Worm (Caenorhabditis elegans): ENCODE data around the gene C01G6.4.
A peak's percentile ranks its signal among the peaks of the same experiment; 100 is the strongest.

C01G6.4 gene

ce11 chrII:9263784-9264183, 9.1 kb downstream of the C01G6.4 start (continued):
- TF ChIP-seq fkh-8 (tag; optimal IDR thresholded peaks at IDR 0.05) (peak; percentile 96), unc-130 (tag; optimal IDR thresholded peaks at IDR 0.05) (no peak), nhr-19 (GFP tag; conservative IDR thresholded peaks at IDR 0.05) (no peak), elt-2 (tag; optimal IDR thresholded peaks at IDR 0.05) (no peak)

DNA sequence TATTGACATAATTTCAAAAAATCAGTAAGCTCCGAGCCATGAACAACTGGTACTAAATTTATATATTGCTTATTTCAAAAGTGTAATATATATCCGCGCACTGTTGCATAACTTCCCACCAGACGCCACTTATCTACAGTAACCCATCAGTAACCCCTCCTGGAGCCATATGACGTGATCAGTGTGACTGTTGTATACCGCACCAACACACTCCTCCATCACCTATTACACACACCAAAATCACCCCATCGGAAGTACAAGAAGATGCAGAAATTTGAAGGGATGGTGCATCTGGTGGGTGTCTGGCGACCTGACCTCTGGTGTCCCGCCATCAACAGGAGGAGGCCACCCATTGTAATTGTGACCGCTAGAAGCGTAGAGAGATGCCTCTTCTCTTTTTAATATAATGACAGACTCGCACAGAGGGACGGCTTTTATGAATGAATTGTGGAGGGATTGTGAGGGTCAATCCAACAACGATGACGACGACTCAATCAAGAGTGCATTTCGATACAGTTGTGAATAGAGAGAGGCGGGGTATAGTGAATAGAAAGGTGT, 9.9 kb downstream of the C01G6.4 start:
- TF ChIP-seq nhr-71 (tag; optimal IDR thresholded peaks at IDR 0.05) (no peak), unc-130 (tag; optimal IDR thresholded peaks at IDR 0.05) (no peak), zip-4 (GFP tag; optimal IDR thresholded peaks at IDR 0.05) (no peak), hlh-17 (GFP tag; optimal IDR thresholded peaks at IDR 0.05; ENCODE audit: borderline replicate concordance) (no peak), nhr-11 (tag; optimal IDR thresholded peaks at IDR 0.05) (no peak), ceh-63 (GFP tag; optimal IDR thresholded peaks at IDR 0.05) (no peak), lir-3 (tag; optimal IDR thresholded peaks at IDR 0.05; ENCODE audit: poor library complexity) (no peak), mab-9 (GFP tag; IDR thresholded peaks at IDR 0.05) (no peak), rnt-1 (tag; optimal IDR thresholded peaks at IDR 0.05) (no peak), fos-1 (tag; optimal IDR thresholded peaks at IDR 0.05) (no peak), nhr-28 (tag; optimal IDR thresholded peaks at IDR 0.05) (no peak), ceh-82 (tag; optimal IDR thresholded peaks at IDR 0.05) (no peak), grh-1 (GFP tag; IDR thresholded peaks at IDR 0.05) (no peak), zag-1 (tag; optimal IDR thresholded peaks at IDR 0.05) (no peak), hlh-4 (tag; optimal IDR thresholded peaks at IDR 0.05) (no peak), elt-3 (tag; optimal IDR thresholded peaks at IDR 0.05) (no peak), ceh-8 (GFP tag; optimal IDR thresholded peaks at IDR 0.05) (no peak), xbp-1 (tag; optimal IDR thresholded peaks at IDR 0.05) (no peak), sup-37 (GFP tag; optimal IDR thresholded peaks at IDR 0.05) (no peak), snu-23 (GFP tag; optimal IDR thresholded peaks at IDR 0.05) (no peak)

- no peak for TF ChIP-seq alr-1 (tag; optimal IDR thresholded peaks at IDR 0.05; ENCODE audit: borderline replicate concordance)
- peak in 1 of 2 experiments; percentile 26 for TF ChIP-seq efl-1 (optimal IDR thresholded peaks at IDR 0.05)
- no peak for TF ChIP-seq efl-1 (GFP tag; optimal IDR thresholded peaks at IDR 0.05 in 1 of 2)
- no peak for TF ChIP-seq ceh-8 (GFP tag; optimal IDR thresholded peaks at IDR 0.05)
- TF ChIP-seq tbx-2 (tag; optimal IDR thresholded peaks at IDR 0.05) = peak; percentile 39
- TF ChIP-seq rnt-1 (tag; optimal IDR thresholded peaks at IDR 0.05) = peak; percentile 73
- TF ChIP-seq dsc-1 (tag; optimal IDR thresholded peaks at IDR 0.05) = peak; percentile 21
- TF ChIP-seq lsy-2 (tag; optimal IDR thresholded peaks at IDR 0.05) = peak; percentile 22 to 56
- TF ChIP-seq xbp-1 (tag; optimal IDR thresholded peaks at IDR 0.05) = peak; percentile 36
- peak; percentile 84 for TF ChIP-seq pag-3 (tag; optimal IDR thresholded peaks at IDR 0.05; ENCODE audit: borderline replicate concordance, insufficient read depth)
- TF ChIP-seq nhr-19 (GFP tag; conservative IDR thresholded peaks at IDR 0.05) = peak; percentile 67
- peak; percentile 30 for TF ChIP-seq nhr-47 (tag; optimal IDR thresholded peaks at IDR 0.05)
- TF ChIP-seq ztf-11 (tag; optimal IDR thresholded peaks at IDR 0.05) = peak in 1 of 2 experiments; percentile 26
- no peak for TF ChIP-seq elt-2 (tag; optimal IDR thresholded peaks at IDR 0.05)
- peak; percentile 15 for TF ChIP-seq C04F5.9 (tag; optimal IDR thresholded peaks at IDR 0.05)
- peak; percentile 22 for TF ChIP-seq egl-13 (tag; optimal IDR thresholded peaks at IDR 0.05)
- TF ChIP-seq fos-1 (tag; optimal IDR thresholded peaks at IDR 0.05) = peak; percentile 47
- peak; percentile 9 for TF ChIP-seq skn-1 (tag; optimal IDR thresholded peaks at IDR 0.05)
- no peak; the same call in 1 of the 2 replicates for TF ChIP-seq ceh-88 (GFP tag; IDR thresholded peaks at IDR 0.05)
- TF ChIP-seq tlp-1 (tag; optimal IDR thresholded peaks at IDR 0.05) = no peak
- peak; percentile 40 for TF ChIP-seq irx-1 (tag; optimal IDR thresholded peaks at IDR 0.05)
- peak; percentile 41 for TF ChIP-seq lin-39 (tag; optimal IDR thresholded peaks at IDR 0.05)
- peak; percentile 90 for TF ChIP-seq lin-14 (GFP tag; optimal IDR thresholded peaks at IDR 0.05)
- TF ChIP-seq mep-1 (tag; optimal IDR thresholded peaks at IDR 0.05) = peak; percentile 53
- no peak for TF ChIP-seq sox-4 (tag; optimal IDR thresholded peaks at IDR 0.05)
- TF ChIP-seq nhr-71 (tag; optimal IDR thresholded peaks at IDR 0.05) = peak; percentile 86
- peak; percentile 88 for TF ChIP-seq nhr-85 (tag)
- no peak for TF ChIP-seq F16B12.6 (tag; optimal IDR thresholded peaks at IDR 0.05)
- peak; percentile 74 for TF ChIP-seq nhr-20 (tag; optimal IDR thresholded peaks at IDR 0.05)
- peak; percentile 72 for TF ChIP-seq snu-23 (GFP tag; optimal IDR thresholded peaks at IDR 0.05)
- TF ChIP-seq blmp-1 (tag; optimal IDR thresholded peaks at IDR 0.05) = peak; percentile 94
- peak; percentile 45 for TF ChIP-seq unc-130 (tag; optimal IDR thresholded peaks at IDR 0.05)
- peak; percentile 35 for TF ChIP-seq swsn-7 (tag; optimal IDR thresholded peaks at IDR 0.05)
Measured at ce11 chrII:9261931-9262562, 10.8 kb downstream of the C01G6.4 start, which contains the start of gene aqp-2. Gene aqp-2 (minus strand): TSS chrII:9261981.

Measured in whole organism, L1 larva.